Fruit fly (Drosophila melanogaster): ENCODE data around the gene Poxm.

dm6 chr3R:8347835-8348234 lies 14.2 kb upstream of the Poxm start:
- TF ChIP-seq zfh2 (GFP tag; optimal IDR thresholded peaks at IDR 0.05) (no peak), CG31388 (GFP tag; optimal IDR thresholded peaks at IDR 0.05) (no peak), vfl (GFP tag; optimal IDR thresholded peaks at IDR 0.05) (no peak), danr (GFP tag; IDR thresholded peaks at IDR 0.05) (no peak), CG32532 (GFP tag; IDR thresholded peaks at IDR 0.05) (no peak), CG15696 (tag; optimal IDR thresholded peaks at IDR 0.05) (no peak)
